Worm (Caenorhabditis elegans): Measurements from ENCODE around the gene hip-1.

Gene hip-1

ce11 chrIII:13642776-13643175 is 20.5 kb upstream of the hip-1 start:
- TF ChIP-seq tbx-37 (GFP tag; conservative IDR thresholded peaks at IDR 0.05): no peak
- TF ChIP-seq hmg-4 (GFP tag; optimal IDR thresholded peaks at IDR 0.05): no peak
- TF ChIP-seq ama-1 (optimal IDR thresholded peaks at IDR 0.05): no peak

- TF ChIP-seq hmbx-1 (tag; optimal IDR thresholded peaks at IDR 0.05): no peak
- no peak for TF ChIP-seq tbx-11 (GFP tag; IDR thresholded peaks at IDR 0.05)
- TF ChIP-seq ets-7 (tag; optimal IDR thresholded peaks at IDR 0.05): no peak
- no peak for TF ChIP-seq aly-1 (tag; optimal IDR thresholded peaks at IDR 0.05)
- TF ChIP-seq F13C5.2 (tag; optimal IDR thresholded peaks at IDR 0.05): no peak
- no peak for TF ChIP-seq pes-1 (GFP tag; IDR thresholded peaks at IDR 0.05)
- TF ChIP-seq hmg-4 (GFP tag; optimal IDR thresholded peaks at IDR 0.05): no peak
- no peak for TF ChIP-seq tra-4 (tag; optimal IDR thresholded peaks at IDR 0.05)
- TF ChIP-seq tbx-37 (GFP tag; conservative IDR thresholded peaks at IDR 0.05): no peak
- TF ChIP-seq ama-1 (optimal IDR thresholded peaks at IDR 0.05): no peak
- TF ChIP-seq scrt-1 (GFP tag; IDR thresholded peaks at IDR 0.05): no peak
- TF ChIP-seq B0310.2 (tag; optimal IDR thresholded peaks at IDR 0.05): no peak
- TF ChIP-seq ceh-36 (tag; optimal IDR thresholded peaks at IDR 0.05): no peak
- TF ChIP-seq sea-1 (GFP tag; conservative IDR thresholded peaks at IDR 0.05): no peak
Observed at ce11 chrIII:13642227-13642626, 19.9 kb upstream of the hip-1 start, which contains the start of gene T12D8.10. T12D8.10 (minus strand) TSS chrIII:13642327.

ce11 chrIII:13641588-13641987 is 19.3 kb upstream of the hip-1 start, which contains the start of gene acbp-5:
acbp-5 (minus strand) TSS chrIII:13641688.
- TF ChIP-seq tbx-37 (GFP tag; conservative IDR thresholded peaks at IDR 0.05): no peak
- no peak for TF ChIP-seq hmbx-1 (tag; optimal IDR thresholded peaks at IDR 0.05)
- no peak for TF ChIP-seq flt-1 (GFP tag; IDR thresholded peaks at IDR 0.05)
- no peak for TF ChIP-seq aly-1 (tag; optimal IDR thresholded peaks at IDR 0.05)
- no peak for TF ChIP-seq hmg-4 (GFP tag; optimal IDR thresholded peaks at IDR 0.05)
- no peak for TF ChIP-seq B0310.2 (tag; optimal IDR thresholded peaks at IDR 0.05)
- no peak for TF ChIP-seq hnd-1 (tag; optimal IDR thresholded peaks at IDR 0.05)
- TF ChIP-seq scrt-1 (GFP tag; IDR thresholded peaks at IDR 0.05): no peak
- no peak for TF ChIP-seq ceh-13 (GFP tag; optimal IDR thresholded peaks at IDR 0.05)
- no peak for TF ChIP-seq ets-7 (tag; optimal IDR thresholded peaks at IDR 0.05)
- no peak for TF ChIP-seq sea-1 (GFP tag; conservative IDR thresholded peaks at IDR 0.05)
- no peak for TF ChIP-seq F13C5.2 (tag; optimal IDR thresholded peaks at IDR 0.05)

ce11 chrIII:13640869-13641268 is 18.6 kb upstream of the hip-1 start:
- TF ChIP-seq aly-1 (tag; optimal IDR thresholded peaks at IDR 0.05): no peak
- no peak for TF ChIP-seq tra-4 (tag; optimal IDR thresholded peaks at IDR 0.05)
- no peak for TF ChIP-seq sea-1 (GFP tag; conservative IDR thresholded peaks at IDR 0.05)
- no peak for TF ChIP-seq ceh-36 (tag; optimal IDR thresholded peaks at IDR 0.05)
- TF ChIP-seq F13C5.2 (tag; optimal IDR thresholded peaks at IDR 0.05): no peak
- TF ChIP-seq hnd-1 (tag; optimal IDR thresholded peaks at IDR 0.05): no peak
- TF ChIP-seq scrt-1 (GFP tag; IDR thresholded peaks at IDR 0.05): no peak
- no peak for TF ChIP-seq flt-1 (GFP tag; IDR thresholded peaks at IDR 0.05)
- no peak for TF ChIP-seq tbx-11 (GFP tag; IDR thresholded peaks at IDR 0.05)
- TF ChIP-seq ets-7 (tag; optimal IDR thresholded peaks at IDR 0.05): no peak
- TF ChIP-seq ama-1 (optimal IDR thresholded peaks at IDR 0.05): no peak
- TF ChIP-seq B0310.2 (tag; optimal IDR thresholded peaks at IDR 0.05): no peak

DNA sequence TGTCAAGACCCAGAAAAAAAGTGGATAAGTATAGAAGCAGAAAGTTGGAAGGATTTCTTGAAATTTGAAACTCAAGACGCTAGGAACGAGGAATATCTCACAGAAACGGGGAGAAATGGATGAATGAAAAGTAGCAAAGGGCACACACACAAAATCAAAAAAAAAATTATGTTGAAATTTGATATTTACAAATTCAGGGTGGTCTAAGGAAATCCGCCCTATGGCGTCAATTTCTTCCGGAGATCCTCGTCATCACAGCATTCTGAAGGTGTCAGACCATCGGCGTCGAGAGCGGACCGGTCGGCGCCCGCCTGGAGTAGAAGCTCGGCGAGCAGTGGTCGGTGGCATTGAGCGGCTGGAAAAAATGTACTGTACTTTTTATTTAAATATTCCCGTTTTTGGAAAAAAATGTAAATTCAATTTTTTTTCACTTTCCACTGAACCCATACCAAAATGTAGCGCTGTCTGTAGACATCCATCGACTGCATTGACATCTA is 17.8 kb upstream of the hip-1 start:
- no peak for TF ChIP-seq ceh-36 (tag; optimal IDR thresholded peaks at IDR 0.05)
- no peak for TF ChIP-seq F13C5.2 (tag; optimal IDR thresholded peaks at IDR 0.05)
- TF ChIP-seq aly-1 (tag; optimal IDR thresholded peaks at IDR 0.05): no peak
- no peak for TF ChIP-seq pes-1 (GFP tag; IDR thresholded peaks at IDR 0.05)
- no peak for TF ChIP-seq scrt-1 (GFP tag; IDR thresholded peaks at IDR 0.05)
- no peak for TF ChIP-seq ceh-13 (GFP tag; optimal IDR thresholded peaks at IDR 0.05)
- TF ChIP-seq hnd-1 (tag; optimal IDR thresholded peaks at IDR 0.05): no peak
- TF ChIP-seq ama-1 (optimal IDR thresholded peaks at IDR 0.05): no peak
- no peak for TF ChIP-seq flt-1 (GFP tag; IDR thresholded peaks at IDR 0.05)
- no peak for TF ChIP-seq tbx-37 (GFP tag; conservative IDR thresholded peaks at IDR 0.05)
- no peak for TF ChIP-seq sea-1 (GFP tag; conservative IDR thresholded peaks at IDR 0.05)
- no peak for TF ChIP-seq B0310.2 (tag; optimal IDR thresholded peaks at IDR 0.05)
- TF ChIP-seq hmg-4 (GFP tag; optimal IDR thresholded peaks at IDR 0.05): no peak
- no peak for TF ChIP-seq tbx-11 (GFP tag; IDR thresholded peaks at IDR 0.05)
- TF ChIP-seq hmbx-1 (tag; optimal IDR thresholded peaks at IDR 0.05): no peak
- TF ChIP-seq ets-7 (tag; optimal IDR thresholded peaks at IDR 0.05): no peak
- no peak for TF ChIP-seq tra-4 (tag; optimal IDR thresholded peaks at IDR 0.05)

- TF ChIP-seq scrt-1 (GFP tag; IDR thresholded peaks at IDR 0.05) (no peak), pes-1 (GFP tag; IDR thresholded peaks at IDR 0.05) (no peak), B0310.2 (tag; optimal IDR thresholded peaks at IDR 0.05) (no peak), flt-1 (GFP tag; IDR thresholded peaks at IDR 0.05) (no peak), hnd-1 (tag; optimal IDR thresholded peaks at IDR 0.05) (no peak), ama-1 (optimal IDR thresholded peaks at IDR 0.05) (no peak), tra-4 (tag; optimal IDR thresholded peaks at IDR 0.05) (no peak), tbx-37 (GFP tag; conservative IDR thresholded peaks at IDR 0.05) (no peak), hmbx-1 (tag; optimal IDR thresholded peaks at IDR 0.05) (no peak), ceh-36 (tag; optimal IDR thresholded peaks at IDR 0.05) (no peak), tbx-11 (GFP tag; IDR thresholded peaks at IDR 0.05) (no peak), ceh-13 (GFP tag; optimal IDR thresholded peaks at IDR 0.05) (no peak), hmg-4 (GFP tag; optimal IDR thresholded peaks at IDR 0.05) (no peak), F13C5.2 (tag; optimal IDR thresholded peaks at IDR 0.05) (no peak), sea-1 (GFP tag; conservative IDR thresholded peaks at IDR 0.05) (no peak), aly-1 (tag; optimal IDR thresholded peaks at IDR 0.05) (no peak), ets-7 (tag; optimal IDR thresholded peaks at IDR 0.05) (no peak)
Observed at ce11 chrIII:13637681-13638080, 15.4 kb upstream of the hip-1 start.

ce11 chrIII:13635730-13636360 is 13.6 kb upstream of the hip-1 start:
- TF ChIP-seq ama-1 (optimal IDR thresholded peaks at IDR 0.05) (no peak), tbx-11 (GFP tag; IDR thresholded peaks at IDR 0.05) (no peak), hmg-4 (GFP tag; optimal IDR thresholded peaks at IDR 0.05) (no peak), tbx-37 (GFP tag; conservative IDR thresholded peaks at IDR 0.05) (no peak), hmbx-1 (tag; optimal IDR thresholded peaks at IDR 0.05) (no peak), hnd-1 (tag; optimal IDR thresholded peaks at IDR 0.05) (no peak), flt-1 (GFP tag; IDR thresholded peaks at IDR 0.05) (no peak), F13C5.2 (tag; optimal IDR thresholded peaks at IDR 0.05) (no peak), sea-1 (GFP tag; conservative IDR thresholded peaks at IDR 0.05) (no peak), ceh-36 (tag; optimal IDR thresholded peaks at IDR 0.05) (no peak), aly-1 (tag; optimal IDR thresholded peaks at IDR 0.05) (no peak), B0310.2 (tag; optimal IDR thresholded peaks at IDR 0.05) (no peak), pes-1 (GFP tag; IDR thresholded peaks at IDR 0.05) (no peak), ceh-13 (GFP tag; optimal IDR thresholded peaks at IDR 0.05) (no peak), scrt-1 (GFP tag; IDR thresholded peaks at IDR 0.05) (no peak)

Measured in whole organism, early embryonic.